Fruit fly (Drosophila melanogaster) whole organism, wandering third instar larva: ENCODE results near the gene brat.

Source experiments
- Hr78 ChIP-seq: fragments of >200 bp; optimal IDR thresholded peaks from 2 replicates; lab custom pipeline; 2017; ENCODE audit warnings: missing biosample characterization, missing genetic modification characterization
- Myc ChIP-seq: fragments of >200 bp; optimal IDR thresholded peaks from 2 replicates; lab custom pipeline; 2017
- Sp1 ChIP-seq: fragments of 200-800 bp; sonication (Bioruptor generic); optimal IDR thresholded peaks from 3 replicates; lab custom pipeline; 2019; ENCODE audit warnings: missing biosample characterization, mild to moderate bottlenecking, missing genetic modification characterization, moderate library complexity
- br ChIP-seq: fragments of 200-800 bp; sonication (Bioruptor generic); optimal IDR thresholded peaks from 2 replicates; lab custom pipeline; 2016; ENCODE audit warnings: missing biosample characterization, missing genetic modification characterization
- lola ChIP-seq: fragments of >200 bp; optimal IDR thresholded peaks from 2 replicates; lab custom pipeline; 2017; ENCODE audit warnings: missing biosample characterization, missing genetic modification characterization
- rgr ChIP-seq: fragments of 200-800 bp; sonication (Bioruptor generic); optimal IDR thresholded peaks from 3 replicates; lab custom pipeline; 2016; ENCODE audit warnings: missing biosample characterization, mild to moderate bottlenecking, missing genetic modification characterization
- sage ChIP-seq: fragments of 200-800 bp; sonication (Bioruptor generic); optimal IDR thresholded peaks from 2 replicates; lab custom pipeline; 2016; ENCODE audit warnings: missing biosample characterization, mild to moderate bottlenecking, missing genetic modification characterization

dm6 chr2L:19120196-19120950 is 13.2 kb upstream of the brat start, which contains the start of gene Ddc:
- TF ChIP-seq lola (no peak), Myc (lab: Kevin White, UChicago) (no peak), br (GFP tag; lab: Kevin White, UChicago) (no peak), Hr78 (GFP tag; lab: Kevin White, UChicago) (no peak), Sp1 (GFP tag; lab: Kevin White, UChicago) (no peak), rgr (no peak), sage (GFP tag; lab: Kevin White, UChicago) (no peak)
